Worm (Caenorhabditis elegans) whole organism, late embryonic: ENCODE results near the gene C38C6.3.

Source experiments
- ceh-22 ChIP-seq: sonication (generic microtip); optimal IDR thresholded peaks from 2 replicates; lab custom pipeline; 2017; ENCODE audit warnings: missing biosample characterization, missing genetic modification characterization
- fkh-10 ChIP-seq: fragments of 150-350 bp; optimal IDR thresholded peaks from 2 replicates; lab custom pipeline; 2014; ENCODE audit warnings: missing biosample characterization, missing genetic modification reagents, missing genetic modification characterization
- nfya-1 ChIP-seq: sonication (generic microtip); optimal IDR thresholded peaks from 2 replicates; lab custom pipeline; 2017; ENCODE audit warnings: missing genetic modification characterization, mild to moderate bottlenecking, missing compliant biosample characterization, antibody characterized with exemption, moderate library complexity
- nhr-11 ChIP-seq: fragments of 150-350 bp; optimal IDR thresholded peaks from 2 replicates; lab custom pipeline; 2014; ENCODE audit warnings: missing biosample characterization, missing genetic modification characterization
- pha-4 ChIP-seq: fragments of 150-350 bp; optimal IDR thresholded peaks from 2 replicates; lab custom pipeline; 2018; ENCODE audit warnings: missing biosample characterization, missing genetic modification reagents, missing genetic modification characterization
- ztf-16 ChIP-seq: sonication (generic microtip); optimal IDR thresholded peaks from 2 replicates; lab custom pipeline; 2017; ENCODE audit warnings: missing genetic modification characterization, missing compliant biosample characterization

- TF ChIP-seq ceh-22 (tag; lab: Kevin White, UChicago) (no peak), ztf-16 (tag; lab: Kevin White, UChicago) (no peak), nfya-1 (tag; lab: Kevin White, UChicago) (no peak), fkh-10 (GFP tag; lab: Kevin White, UChicago) (no peak), nhr-11 (tag; lab: Kevin White, UChicago) (no peak), pha-4 (tag; lab: Kevin White, UChicago) (no peak)
Observed at ce11 chrII:14644465-14644864, 11.5 kb downstream of the C38C6.3 start.
